Worm (Caenorhabditis elegans): ENCODE results near the gene K10G6.9.
A peak's percentile ranks its signal among the peaks of the same experiment; 100 is the strongest.

K10G6.9 gene

DNA sequence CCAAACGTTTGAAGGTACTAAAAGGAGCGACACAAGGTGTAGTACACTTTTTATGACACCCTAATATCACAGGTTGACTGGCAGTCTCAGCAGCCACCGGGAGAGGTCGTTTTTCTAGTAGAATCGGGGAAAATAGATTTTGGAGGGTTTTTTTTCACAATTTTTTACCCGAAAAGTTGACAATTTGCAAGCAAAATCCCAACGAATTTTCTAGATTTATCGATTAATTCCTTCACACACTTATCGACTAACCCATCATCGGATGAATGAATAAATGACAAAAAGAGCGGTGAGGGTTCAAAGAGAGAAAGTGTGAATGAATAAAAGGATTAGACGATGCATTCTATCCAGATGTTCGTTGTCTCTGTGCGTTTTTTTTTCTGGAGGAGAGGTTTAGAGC, 16.1 kb upstream of the K10G6.9 start:
- TF ChIP-seq hmg-1.1 (GFP tag; IDR thresholded peaks at IDR 0.05) (no peak), aha-1 (tag) (peak; percentile 79)

DNA sequence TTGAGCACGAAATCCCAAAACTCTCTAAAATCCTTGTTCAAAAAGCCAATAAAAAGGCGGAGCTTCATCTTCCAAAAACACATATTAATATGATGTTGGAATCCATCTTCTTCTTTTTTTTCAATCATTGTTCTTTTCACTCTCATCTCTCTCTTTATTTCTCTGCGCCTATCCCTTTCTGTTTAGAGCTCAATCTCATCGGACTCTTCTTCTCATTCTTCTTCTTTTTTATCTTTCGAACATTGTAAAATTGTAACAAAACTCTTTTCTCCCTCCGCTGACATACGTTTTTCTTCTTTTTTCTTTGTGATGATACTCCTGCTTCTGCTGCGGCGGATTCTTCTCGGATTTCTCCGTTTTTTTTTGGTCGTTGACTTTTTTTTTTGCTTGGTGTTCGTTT, 15.3 kb upstream of the K10G6.9 start:
- TF ChIP-seq hlh-11 (tag; optimal IDR thresholded peaks at IDR 0.05) (peak; percentile 39), fkh-10 (GFP tag; optimal IDR thresholded peaks at IDR 0.05) (peak; percentile 16), aha-1 (tag) (peak; percentile 10), unc-62 (GFP tag; optimal IDR thresholded peaks at IDR 0.05 in 1 of 2) (peak in 1 of 2 experiments; percentile 28), unc-62 (tag; optimal IDR thresholded peaks at IDR 0.05) (no peak), mdt-29 (GFP tag; IDR thresholded peaks at IDR 0.05) (no peak), snpc-1.2 (GFP tag; IDR thresholded peaks at IDR 0.05) (no peak), mep-1 (tag; optimal IDR thresholded peaks at IDR 0.05) (peak; percentile 46), lsy-2 (tag; optimal IDR thresholded peaks at IDR 0.05) (peak in 1 of 2 experiments; percentile 63), daf-16 (GFP tag; optimal IDR thresholded peaks at IDR 0.05) (peak in 1 of 2 experiments; percentile 1), daf-16 (tag; optimal IDR thresholded peaks at IDR 0.05) (no peak), mes-2 (tag; optimal IDR thresholded peaks at IDR 0.05; ENCODE audit: poor library complexity, severe bottlenecking) (no peak)

DNA sequence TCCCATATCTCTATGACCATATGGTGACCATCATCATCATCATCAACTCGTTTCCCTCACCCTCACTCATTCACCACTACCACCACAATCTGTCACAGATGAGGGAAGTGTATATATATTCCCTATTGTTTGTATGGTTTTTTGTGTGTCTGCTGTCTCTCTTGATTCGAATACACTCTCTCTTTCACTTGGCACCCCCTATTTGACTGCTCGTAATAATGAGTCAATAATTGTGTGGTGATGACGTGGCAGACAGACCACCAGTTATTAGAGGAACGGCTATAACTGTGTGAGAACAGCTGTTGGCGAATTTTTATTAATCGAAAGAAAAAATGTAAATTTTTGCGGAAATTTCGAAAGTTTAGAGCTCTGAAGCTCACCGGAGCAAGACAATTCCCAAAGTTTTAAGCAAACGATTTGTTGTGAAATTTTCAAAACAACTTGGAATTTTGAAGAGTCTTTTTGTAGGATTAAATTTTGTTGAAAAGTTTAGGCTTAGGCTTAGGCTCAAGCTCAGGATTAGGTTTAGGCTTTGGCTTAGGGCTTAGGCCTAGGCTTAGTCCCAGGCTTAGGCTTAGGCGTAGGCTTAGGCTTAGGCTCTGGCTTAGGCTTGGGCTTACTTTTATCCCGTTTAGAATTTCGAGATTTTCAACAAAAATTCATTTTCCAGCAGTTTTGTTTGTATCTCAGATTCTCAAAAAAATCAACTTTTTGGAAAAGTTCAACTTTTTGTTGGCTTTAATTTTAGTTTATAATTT, 14.4 kb upstream of the K10G6.9 start:
- no peak for TF ChIP-seq mdl-1 (tag; optimal IDR thresholded peaks at IDR 0.05)
- peak; percentile 69 for TF ChIP-seq aha-1 (tag)
- no peak for TF ChIP-seq fkh-10 (GFP tag; optimal IDR thresholded peaks at IDR 0.05)
- peak in 1 of 2 experiments; percentile 44 for TF ChIP-seq unc-62 (GFP tag; optimal IDR thresholded peaks at IDR 0.05 in 1 of 2)
- no peak for TF ChIP-seq unc-62 (tag; optimal IDR thresholded peaks at IDR 0.05)
- TF ChIP-seq pha-4 (GFP tag; IDR thresholded peaks at IDR 0.05), result no peak
- TF ChIP-seq pha-4 (tag; optimal IDR thresholded peaks at IDR 0.05), result peak; percentile 9
- peak; percentile 14 for TF ChIP-seq mep-1 (tag; optimal IDR thresholded peaks at IDR 0.05)
- TF ChIP-seq nhr-6 (tag; optimal IDR thresholded peaks at IDR 0.05), result peak; percentile 33
- TF ChIP-seq ceh-28 (tag; optimal IDR thresholded peaks at IDR 0.05), result no peak

DNA sequence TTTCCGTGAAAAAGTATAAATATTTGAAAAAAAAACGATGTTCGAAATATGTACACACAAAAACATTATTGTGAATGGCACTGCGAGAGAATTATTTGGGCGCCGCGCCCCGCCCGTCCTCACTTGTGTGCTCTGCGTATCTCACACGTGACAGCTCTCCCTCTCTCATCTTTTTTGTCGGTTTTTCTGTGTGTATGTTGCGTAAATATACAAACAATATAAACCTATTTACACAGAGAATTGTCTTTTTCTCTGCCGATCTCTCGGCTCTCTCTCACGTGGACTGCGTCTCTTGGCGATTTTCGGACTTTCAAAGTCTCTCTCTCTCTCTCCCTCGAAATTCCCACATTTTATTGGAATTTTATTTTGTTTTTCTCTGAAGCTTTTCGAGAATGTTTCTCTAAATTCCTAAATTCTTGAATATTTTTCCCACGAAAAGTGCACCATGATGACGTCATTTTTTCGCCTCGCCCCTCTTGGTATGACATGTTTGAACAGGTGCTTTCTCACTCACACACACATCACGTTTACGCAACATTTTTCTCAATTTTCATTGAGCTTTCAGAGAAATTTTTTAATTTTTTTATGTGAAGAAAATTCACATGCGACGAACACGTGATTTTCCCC, 13.3 kb upstream of the K10G6.9 start:
- no peak for TF ChIP-seq daf-19 (GFP tag; conservative IDR thresholded peaks at IDR 0.05)
- no peak for TF ChIP-seq ceh-62 (tag; optimal IDR thresholded peaks at IDR 0.05)
- no peak for TF ChIP-seq spr-3 (GFP tag; optimal IDR thresholded peaks at IDR 0.05)
- TF ChIP-seq tag-97 (GFP tag; IDR thresholded peaks at IDR 0.05), result no peak
- no peak for TF ChIP-seq ZK337.2 (GFP tag; IDR thresholded peaks at IDR 0.05)
- peak; percentile 66; the same call in 1 of the 2 replicates for TF ChIP-seq ctbp-1 (GFP tag; IDR thresholded peaks at IDR 0.05)
- TF ChIP-seq zip-2 (tag; optimal IDR thresholded peaks at IDR 0.05), result no peak
- TF ChIP-seq set-16 (GFP tag; IDR thresholded peaks at IDR 0.05), result peak; percentile 35; the same call in 1 of the 2 replicates
- no peak for TF ChIP-seq ceh-82 (tag; optimal IDR thresholded peaks at IDR 0.05)
- no peak for TF ChIP-seq nhr-76 (tag; optimal IDR thresholded peaks at IDR 0.05)
- TF ChIP-seq lin-13 (GFP tag; optimal IDR thresholded peaks at IDR 0.05), result peak; percentile 54
- TF ChIP-seq ztf-7 (tag; optimal IDR thresholded peaks at IDR 0.05), result peak; percentile 6
- no peak for TF ChIP-seq F49E8.2 (tag; optimal IDR thresholded peaks at IDR 0.05; ENCODE audit: borderline replicate concordance)
- TF ChIP-seq pqm-1 (tag; optimal IDR thresholded peaks at IDR 0.05), result peak; percentile 78
- peak; percentile 35; the same call in 1 of the 2 replicates for TF ChIP-seq egl-43 (GFP tag; IDR thresholded peaks at IDR 0.05)
- no peak for TF ChIP-seq F10B5.3 (tag; optimal IDR thresholded peaks at IDR 0.05)
- peak; percentile 39 for TF ChIP-seq lin-38 (GFP tag; IDR thresholded peaks at IDR 0.05)
- TF ChIP-seq saeg-2 (GFP tag; IDR thresholded peaks at IDR 0.05), result 0 out of 2 replicates have a peak, but pooled peaks have one; percentile 46
- peak; percentile 82 for TF ChIP-seq pha-4 (GFP tag; IDR thresholded peaks at IDR 0.05)
- TF ChIP-seq pha-4 (tag; optimal IDR thresholded peaks at IDR 0.05), result peak; percentile 91
- peak; percentile 68 for TF ChIP-seq nhr-11 (tag; optimal IDR thresholded peaks at IDR 0.05)
- no peak for TF ChIP-seq dmd-8 (GFP tag; IDR thresholded peaks at IDR 0.05)
- TF ChIP-seq mdt-29 (GFP tag; IDR thresholded peaks at IDR 0.05), result 0 out of 2 replicates have a peak, but pooled peaks have one; percentile 17
- no peak for TF ChIP-seq nhr-237 (tag; optimal IDR thresholded peaks at IDR 0.05)
- TF ChIP-seq rbr-2 (tag; optimal IDR thresholded peaks at IDR 0.05), result peak; percentile 74
- no peak for TF ChIP-seq madf-5 (GFP tag; IDR thresholded peaks at IDR 0.05)
- TF ChIP-seq lir-3 (tag; optimal IDR thresholded peaks at IDR 0.05), result no peak
- no peak for TF ChIP-seq Y48G9A.11 (GFP tag; IDR thresholded peaks at IDR 0.05)
- no peak for TF ChIP-seq ama-1 (optimal IDR thresholded peaks at IDR 0.05)
- no peak for TF ChIP-seq aly-2 (tag; optimal IDR thresholded peaks at IDR 0.05)
